Worm (Caenorhabditis elegans) whole organism, mixed stage, embryonic: Measurements from ENCODE around the gene idpc-4.

Source experiments
- blmp-1 ChIP-seq: fragments of 150-350 bp; optimal IDR thresholded peaks from 2 replicates; lab custom pipeline; 2014; ENCODE audit warnings: missing biosample characterization, missing genetic modification characterization
- ceh-43 ChIP-seq: fragments of 200-800 bp; sonication (Bioruptor generic); optimal IDR thresholded peaks from 2 replicates; lab custom pipeline; 2018; ENCODE audit warnings: mild to moderate bottlenecking, missing genetic modification characterization, moderate library complexity, missing compliant biosample characterization
- lin-13 ChIP-seq: fragments of 150-350 bp; optimal IDR thresholded peaks from 2 replicates; lab custom pipeline; 2014; ENCODE audit warnings: missing biosample characterization, missing genetic modification characterization
- nhr-12 ChIP-seq: fragments of 150-350 bp; optimal IDR thresholded peaks from 2 replicates; lab custom pipeline; 2014; ENCODE audit warnings: missing biosample characterization, missing genetic modification characterization
- nhr-76 ChIP-seq: sonication (generic microtip); optimal IDR thresholded peaks from 2 replicates; lab custom pipeline; 2017; ENCODE audit warnings: missing biosample characterization, missing genetic modification characterization
- pha-4 ChIP-seq: fragments of 150-350 bp; optimal IDR thresholded peaks from 2 replicates; lab custom pipeline; 2018; ENCODE audit warnings: missing biosample characterization, missing genetic modification reagents, missing genetic modification characterization
- snpc-4 ChIP-seq: fragments of 150-350 bp; optimal IDR thresholded peaks from 2 replicates; lab custom pipeline; 2014; ENCODE audit warnings: missing biosample characterization, missing genetic modification characterization
- sptf-1 ChIP-seq: sonication (generic microtip); optimal IDR thresholded peaks from 2 replicates; lab custom pipeline; 2017; ENCODE audit warnings: mild to moderate bottlenecking, missing genetic modification characterization, moderate library complexity, missing compliant biosample characterization
- unc-39 ChIP-seq: fragments of 150-350 bp; optimal IDR thresholded peaks from 2 replicates; lab custom pipeline; 2014; ENCODE audit warnings: missing biosample characterization, missing genetic modification characterization
- unc-62 ChIP-seq: fragments of 150-350 bp; optimal IDR thresholded peaks from 2 replicates; lab custom pipeline; 2014; ENCODE audit warnings: missing biosample characterization, missing genetic modification reagents, missing genetic modification characterization

- TF ChIP-seq unc-62 (GFP tag; lab: Kevin White, UChicago) (no peak), sptf-1 (no peak), blmp-1 (tag; lab: Kevin White, UChicago) (no peak), lin-13 (tag; lab: Kevin White, UChicago) (no peak), pha-4 (tag; lab: Kevin White, UChicago) (no peak), ceh-43 (GFP tag; lab: Kevin White, UChicago) (no peak), nhr-76 (tag; lab: Kevin White, UChicago) (no peak), snpc-4 (tag; lab: Kevin White, UChicago) (no peak), nhr-12 (tag; lab: Kevin White, UChicago) (no peak), unc-39 (tag; lab: Kevin White, UChicago) (peak; percentile 38)
These were observed 39.4 kb downstream of the idpc-4 start for ce11 chrV:9664620-9665019.
